Worm (Caenorhabditis elegans) whole organism, mixed stage, embryonic: ENCODE results near the gene D2062.1.

Experiments
- elt-1 ChIP-seq: sonication (generic microtip); optimal IDR thresholded peaks from 2 replicates; lab custom pipeline; 2017; ENCODE audit warnings: missing genetic modification characterization, mild to moderate bottlenecking, missing compliant biosample characterization, antibody characterized with exemption, moderate library complexity, borderline replicate concordance; ENCODE audit not compliant: insufficient read depth
- lsy-2 ChIP-seq: fragments of 150-350 bp; optimal IDR thresholded peaks from 2 replicates; lab custom pipeline; 2014; ENCODE audit warnings: missing biosample characterization, missing genetic modification characterization
- nhr-12 ChIP-seq: fragments of 150-350 bp; optimal IDR thresholded peaks from 2 replicates; lab custom pipeline; 2014; ENCODE audit warnings: missing biosample characterization, missing genetic modification characterization
- nhr-76 ChIP-seq: sonication (generic microtip); optimal IDR thresholded peaks from 2 replicates; lab custom pipeline; 2017; ENCODE audit warnings: missing biosample characterization, missing genetic modification characterization
- pha-4 ChIP-seq: fragments of 150-350 bp; optimal IDR thresholded peaks from 2 replicates; lab custom pipeline; 2018; ENCODE audit warnings: missing biosample characterization, missing genetic modification reagents, missing genetic modification characterization

ce11 chrII:2681118-2681517 is 49.8 kb downstream of the D2062.1 start, which contains the start of gene F34D6.1:
- no peak for TF ChIP-seq elt-1
- no peak for TF ChIP-seq nhr-76
- TF ChIP-seq nhr-12 (tag; lab: Kevin White, UChicago): no peak
- TF ChIP-seq lsy-2: no peak
- no peak for TF ChIP-seq pha-4 (tag; lab: Kevin White, UChicago)
